Worm (Caenorhabditis elegans) whole organism, L3 larva: ENCODE data around the gene srh-185.
"Not testable (repeated sequence)": the region's sequence is repeated elsewhere in the genome, so short reads cannot be mapped to it uniquely, and the experiment has no call there.

ENCODE experiments used
- R02D3.7 ChIP-seq: fragments of 150-350 bp; optimal IDR thresholded peaks from 2 replicates; lab custom pipeline; 2014; ENCODE audit warnings: missing biosample characterization, missing genetic modification characterization
- ZK546.5 ChIP-seq: sonication (generic microtip); optimal IDR thresholded peaks from 2 replicates; lab custom pipeline; 2017; ENCODE audit warnings: missing biosample characterization, missing genetic modification characterization
- aly-2 ChIP-seq: fragments of 150-350 bp; optimal IDR thresholded peaks from 2 replicates; lab custom pipeline; 2014; ENCODE audit warnings: missing biosample characterization, missing genetic modification characterization
- ama-1 ChIP-seq: fragments of 150-350 bp; optimal IDR thresholded peaks from 2 replicates; lab custom pipeline; 2018
- ceh-16 ChIP-seq: sonication (generic microtip); optimal IDR thresholded peaks from 2 replicates; lab custom pipeline; 2017; ENCODE audit warnings: missing biosample characterization, missing genetic modification characterization
- ceh-28 ChIP-seq: fragments of 150-350 bp; optimal IDR thresholded peaks from 2 replicates; lab custom pipeline; 2014; ENCODE audit warnings: missing biosample characterization, missing genetic modification reagents, missing genetic modification characterization
- ceh-82 ChIP-seq: fragments of 150-350 bp; optimal IDR thresholded peaks from 2 replicates; lab custom pipeline; 2014; ENCODE audit warnings: missing biosample characterization, missing genetic modification characterization
- daf-12 ChIP-seq: fragments of 150-350 bp; optimal IDR thresholded peaks from 2 replicates; lab custom pipeline; 2014; ENCODE audit warnings: missing biosample characterization, missing genetic modification reagents, missing genetic modification characterization
- egl-27 ChIP-seq: sonication (generic microtip); optimal IDR thresholded peaks from 4 replicates; lab custom pipeline; 2017; ENCODE audit warnings: missing biosample characterization, missing genetic modification reagents, missing genetic modification characterization
- egl-5 ChIP-seq: fragments of 150-350 bp; optimal IDR thresholded peaks from 2 replicates; lab custom pipeline; 2017; ENCODE audit warnings: missing biosample characterization, missing genetic modification reagents, missing genetic modification characterization, inconsistent platforms
- elt-1 ChIP-seq: fragments of 150-350 bp; optimal IDR thresholded peaks from 2 replicates; lab custom pipeline; 2014; ENCODE audit warnings: missing biosample characterization, missing genetic modification characterization
- elt-2 ChIP-seq: sonication (generic microtip); optimal IDR thresholded peaks from 2 replicates; lab custom pipeline; 2016; ENCODE audit warnings: missing genetic modification reagents, mild to moderate bottlenecking, missing genetic modification characterization, missing compliant biosample characterization
- elt-3 ChIP-seq, 3 experiments: fragments of 150-350 bp in 1 of 3; sonication (generic microtip) in 2 of 3; optimal IDR thresholded peaks; 2 replicates in 2 of 3; 4 replicates in 1 of 3; lab custom pipeline; 2014 to 2017; ENCODE audit warnings: missing biosample characterization in 3 of 3, missing genetic modification characterization in 3 of 3
- eor-1 ChIP-seq, 2 experiments: fragments of 150-350 bp; optimal IDR thresholded peaks; 2 replicates each; lab custom pipeline; 2014 to 2018; ENCODE audit warnings: missing biosample characterization in 2 of 2, missing genetic modification characterization in 2 of 2
- fkh-10 ChIP-seq: sonication (generic microtip); optimal IDR thresholded peaks from 2 replicates; lab custom pipeline; 2017; ENCODE audit warnings: missing biosample characterization, missing genetic modification reagents, missing genetic modification characterization
- fkh-2 ChIP-seq: fragments of 150-350 bp; optimal IDR thresholded peaks from 2 replicates; lab custom pipeline; 2014; ENCODE audit warnings: missing biosample characterization, missing genetic modification reagents, missing genetic modification characterization
- fos-1 ChIP-seq: fragments of 150-350 bp; optimal IDR thresholded peaks from 2 replicates; lab custom pipeline; 2014; ENCODE audit warnings: missing biosample characterization, missing genetic modification characterization
- hmg-11 ChIP-seq: sonication (generic microtip); optimal IDR thresholded peaks from 2 replicates; lab custom pipeline; 2016; ENCODE audit warnings: missing genetic modification characterization, missing compliant biosample characterization
- jun-1 ChIP-seq: fragments of 150-350 bp; optimal IDR thresholded peaks from 2 replicates; lab custom pipeline; 2014; ENCODE audit warnings: missing biosample characterization, missing genetic modification reagents, missing genetic modification characterization
- lin-15B ChIP-seq: fragments of 150-350 bp; optimal IDR thresholded peaks from 2 replicates; lab custom pipeline; 2014; ENCODE audit warnings: missing biosample characterization, missing genetic modification characterization
- lin-39 ChIP-seq: fragments of 150-350 bp; optimal IDR thresholded peaks from 2 replicates; lab custom pipeline; 2018; ENCODE audit warnings: missing biosample characterization, missing genetic modification reagents, missing genetic modification characterization
- lsy-12 ChIP-seq: sonication (generic microtip); optimal IDR thresholded peaks from 2 replicates; lab custom pipeline; 2016; ENCODE audit warnings: mild to moderate bottlenecking, missing genetic modification characterization, missing compliant biosample characterization
- mdl-1 ChIP-seq: fragments of 150-350 bp; optimal IDR thresholded peaks from 2 replicates; lab custom pipeline; 2014; ENCODE audit warnings: missing biosample characterization, missing genetic modification characterization
- mml-1 ChIP-seq: fragments of 150-350 bp; sonication (generic microtip); optimal IDR thresholded peaks from 3 replicates; lab custom pipeline; 2014; ENCODE audit warnings: missing biosample characterization, missing genetic modification characterization
- nfya-1 ChIP-seq: sonication (generic microtip); optimal IDR thresholded peaks from 2 replicates; lab custom pipeline; 2017; ENCODE audit warnings: missing genetic modification characterization, mild to moderate bottlenecking, missing compliant biosample characterization, antibody characterized with exemption, moderate library complexity; ENCODE audit not compliant: insufficient read depth
- nhr-12 ChIP-seq: fragments of 150-350 bp; optimal IDR thresholded peaks from 2 replicates; lab custom pipeline; 2014; ENCODE audit warnings: missing biosample characterization, missing genetic modification characterization
- nhr-28 ChIP-seq: fragments of 150-350 bp; optimal IDR thresholded peaks from 2 replicates; lab custom pipeline; 2014; ENCODE audit warnings: missing biosample characterization, missing genetic modification characterization
- nhr-67 ChIP-seq: fragments of 150-350 bp; optimal IDR thresholded peaks from 2 replicates; lab custom pipeline; 2014; ENCODE audit warnings: missing biosample characterization, missing genetic modification characterization
- nhr-76 ChIP-seq: fragments of 150-350 bp; sonication (generic microtip); optimal IDR thresholded peaks from 5 replicates; lab custom pipeline; 2014; ENCODE audit warnings: missing biosample characterization, missing genetic modification characterization
- nhr-77 ChIP-seq: fragments of 150-350 bp; optimal IDR thresholded peaks from 2 replicates; lab custom pipeline; 2014; ENCODE audit warnings: missing biosample characterization, missing genetic modification characterization
- pha-4 ChIP-seq: fragments of 150-350 bp; optimal IDR thresholded peaks from 2 replicates; lab custom pipeline; 2014; ENCODE audit warnings: missing biosample characterization, missing genetic modification reagents, missing genetic modification characterization
- pqm-1 ChIP-seq: fragments of 150-350 bp; optimal IDR thresholded peaks from 2 replicates; lab custom pipeline; 2017; ENCODE audit warnings: missing biosample characterization, missing genetic modification characterization, inconsistent platforms
- skn-1 ChIP-seq: fragments of 150-350 bp; optimal IDR thresholded peaks from 2 replicates; lab custom pipeline; 2014; ENCODE audit warnings: missing biosample characterization, missing genetic modification characterization
- snpc-4 ChIP-seq: fragments of 150-350 bp; optimal IDR thresholded peaks from 2 replicates; lab custom pipeline; 2014; ENCODE audit warnings: missing biosample characterization, missing genetic modification characterization
- tbx-2 ChIP-seq: sonication (generic microtip); optimal IDR thresholded peaks from 2 replicates; lab custom pipeline; 2016; ENCODE audit warnings: mild to moderate bottlenecking, missing genetic modification characterization, missing compliant biosample characterization
- unc-39 ChIP-seq: sonication (generic microtip); optimal IDR thresholded peaks from 4 replicates; lab custom pipeline; 2017; ENCODE audit warnings: missing biosample characterization, missing genetic modification characterization
- unc-62 ChIP-seq: fragments of 150-350 bp; sonication (generic microtip); optimal IDR thresholded peaks from 4 replicates; lab custom pipeline; 2014; ENCODE audit warnings: missing biosample characterization, missing genetic modification reagents, missing genetic modification characterization
- zag-1 ChIP-seq: fragments of 150-350 bp; optimal IDR thresholded peaks from 2 replicates; lab custom pipeline; 2014; ENCODE audit warnings: missing biosample characterization, missing genetic modification characterization
- ztf-11 ChIP-seq: fragments of 150-350 bp; optimal IDR thresholded peaks from 2 replicates; lab custom pipeline; 2014; ENCODE audit warnings: missing biosample characterization, missing genetic modification characterization
- ztf-4 ChIP-seq: fragments of 150-350 bp; optimal IDR thresholded peaks from 2 replicates; lab custom pipeline; 2014; ENCODE audit warnings: missing biosample characterization, missing genetic modification characterization

The srh-185 gene

ce11 chrV:3064418-3064817 lies 1.6 kb upstream of the srh-185 start, which contains the start of gene srt-16:
TSS of gene srt-16 (minus strand) at chrV:3064518.
- TF ChIP-seq lin-39; nhr-28 (tag; lab: Kevin White, UChicago); fkh-10 (GFP tag; lab: Kevin White, UChicago): not testable (repeated sequence)

ce11 chrV:3069101-3069500 lies 3.1 kb downstream of the srh-185 start, which contains the start of gene str-40:
TSS of gene str-40 (minus strand) at chrV:3069201.
- TF ChIP-seq lin-39 (no peak), ZK546.5 (tag; lab: Kevin White, UChicago) (no peak), ztf-11 (tag; lab: Kevin White, UChicago) (no peak), egl-5 (tag; lab: Kevin White, UChicago) (no peak), tbx-2 (tag; lab: Kevin White, UChicago) (no peak), nhr-77 (tag; lab: Kevin White, UChicago) (no peak), nfya-1 (no peak), lsy-12 (tag; lab: Kevin White, UChicago) (no peak), mml-1 (tag; lab: Kevin White, UChicago) (no peak), snpc-4 (tag; lab: Kevin White, UChicago) (no peak), elt-1 (tag; lab: Kevin White, UChicago) (no peak), ceh-28 (tag; lab: Kevin White, UChicago) (no peak), pha-4 (no peak), mdl-1 (tag; lab: Kevin White, UChicago) (no peak), nhr-76 (no peak), egl-27 (tag; lab: Kevin White, UChicago) (no peak), ztf-4 (no peak), nhr-67 (tag; lab: Kevin White, UChicago) (no peak), fkh-2 (tag; lab: Kevin White, UChicago) (no peak)

ce11 chrV:3071548-3071947 lies 5.5 kb downstream of the srh-185 start, which contains the start of gene C50H11.13:
TSS of gene C50H11.13 (minus strand) at chrV:3071648.
- TF ChIP-seq fkh-2 (tag; lab: Kevin White, UChicago) = no peak
- TF ChIP-seq snpc-4 (tag; lab: Kevin White, UChicago) = no peak
- TF ChIP-seq ama-1 = no peak
- no peak for TF ChIP-seq pha-4
- no peak for TF ChIP-seq ceh-28 (tag; lab: Kevin White, UChicago)
- TF ChIP-seq nhr-76 = no peak
- no peak for TF ChIP-seq pqm-1
- no peak for TF ChIP-seq hmg-11 (tag; lab: Kevin White, UChicago)
- no peak for TF ChIP-seq eor-1 (tag; optimal IDR thresholded peaks at IDR 0.05; lab: Kevin White, UChicago)
- TF ChIP-seq, all 47 proteins: peak for 0

ce11 chrV:3080792-3081191 lies 14.8 kb downstream of the srh-185 start, which contains the start of gene srt-5:
TSS of gene srt-5 (minus strand) at chrV:3080892.
- TF ChIP-seq lin-39 (no peak), unc-62 (GFP tag; lab: Kevin White, UChicago) (no peak), fos-1 (tag; lab: Kevin White, UChicago) (no peak), nhr-76 (no peak), lin-15B (tag; lab: Kevin White, UChicago) (no peak), aly-2 (tag; lab: Kevin White, UChicago) (no peak), nhr-12 (no peak), ztf-4 (no peak)

- TF ChIP-seq zag-1 (no peak), daf-12 (tag; lab: Kevin White, UChicago) (no peak)
These were observed 15.4 kb downstream of the srh-185 start, which contains the start of gene srt-7 for ce11 chrV:3081471-3081870. TSS of gene srt-7 (plus strand) at chrV:3081771.

- TF ChIP-seq pha-4 (no peak), elt-3 (tag; optimal IDR thresholded peaks at IDR 0.05; lab: Kevin White, UChicago) (no peak), nhr-67 (tag; lab: Kevin White, UChicago) (no peak), elt-1 (tag; lab: Kevin White, UChicago) (no peak), jun-1 (no peak), lin-39 (no peak), elt-2 (no peak), mdl-1 (tag; lab: Kevin White, UChicago) (no peak), skn-1 (tag; lab: Kevin White, UChicago) (no peak), unc-62 (GFP tag; lab: Kevin White, UChicago) (no peak), aly-2 (tag; lab: Kevin White, UChicago) (no peak), unc-39 (tag; lab: Kevin White, UChicago) (no peak), ceh-16 (tag; lab: Kevin White, UChicago) (no peak), lsy-12 (tag; lab: Kevin White, UChicago) (no peak), R02D3.7 (no peak), fkh-2 (tag; lab: Kevin White, UChicago) (no peak), pqm-1 (no peak), ceh-82 (tag; lab: Kevin White, UChicago) (no peak), ztf-4 (no peak), snpc-4 (tag; lab: Kevin White, UChicago) (no peak)
These were observed 20.2 kb downstream of the srh-185 start, which contains the start of gene srt-8 for ce11 chrV:3086260-3086659. TSS of gene srt-8 (plus strand) at chrV:3086560.
